Fruit fly (Drosophila melanogaster): ENCODE data around the gene ppk22.
A peak's percentile ranks its signal among the peaks of the same experiment; 100 is the strongest.

dm6 chr3R:24893320-24893955, 33.8 kb upstream of the ppk22 start:
- TF ChIP-seq CG3995 (GFP tag; optimal IDR thresholded peaks at IDR 0.05) = no peak
- no peak for TF ChIP-seq Opbp (GFP tag; IDR thresholded peaks at IDR 0.05; ENCODE audit: partially characterized antibody)
- no peak for TF ChIP-seq tna (GFP tag; IDR thresholded peaks at IDR 0.05; ENCODE audit: partially characterized antibody)
- peak; percentile 61 for TF ChIP-seq Ada2b (GFP tag; IDR thresholded peaks at IDR 0.05)
- TF ChIP-seq CG6175 (GFP tag; IDR thresholded peaks at IDR 0.05) = no peak
